Fruit fly (Drosophila melanogaster) whole organism, embryonic: Measurements from ENCODE around the gene AP-1sigma.

Source experiments
- Bteb2 ChIP-seq: fragments of 200-800 bp; sonication (Bioruptor generic); optimal IDR thresholded peaks from 2 replicates; lab custom pipeline; 2016; ENCODE audit warnings: missing biosample characterization, missing genetic modification characterization
- CG10267 ChIP-seq: fragments of 200-800 bp; sonication (Bioruptor generic); optimal IDR thresholded peaks from 2 replicates; lab custom pipeline; 2018; ENCODE audit warnings: missing biosample characterization, mild to moderate bottlenecking, missing genetic modification characterization, moderate library complexity
- CG10979 ChIP-seq: fragments of 200-800 bp; sonication (Bioruptor generic); optimal IDR thresholded peaks from 2 replicates; lab custom pipeline; 2018; ENCODE audit warnings: missing biosample characterization, mild to moderate bottlenecking, missing genetic modification characterization, moderate library complexity
- CG11560 ChIP-seq: fragments of 200-800 bp; sonication (Bioruptor generic); IDR thresholded peaks from 3 replicates; pipeline ENCODE4 v1.3.6; 2022; ENCODE audit warnings: missing biosample characterization, missing genetic modification characterization
- CG13894 ChIP-seq: fragments of 200-800 bp; sonication (Bioruptor generic); optimal IDR thresholded peaks from 3 replicates; lab custom pipeline; 2018; ENCODE audit warnings: missing biosample characterization, mild to moderate bottlenecking, missing genetic modification characterization, moderate library complexity
- CG1603 ChIP-seq: fragments of 200-800 bp; sonication (Bioruptor generic); optimal IDR thresholded peaks from 2 replicates; lab custom pipeline; 2019; ENCODE audit warnings: missing biosample characterization, mild to moderate bottlenecking, missing genetic modification characterization, moderate library complexity
- CG17385 ChIP-seq: fragments of 200-800 bp; sonication (Bioruptor generic); optimal IDR thresholded peaks from 3 replicates; lab custom pipeline; 2018; ENCODE audit warnings: missing biosample characterization, mild to moderate bottlenecking, missing genetic modification characterization
- CG17829 ChIP-seq: fragments of 200-800 bp; optimal IDR thresholded peaks from 2 replicates; lab custom pipeline; 2019; ENCODE audit warnings: missing biosample characterization, mild to moderate bottlenecking, missing genetic modification characterization, moderate library complexity
- CG1832 ChIP-seq: fragments of 200-800 bp; sonication (Bioruptor generic); optimal IDR thresholded peaks from 2 replicates; lab custom pipeline; 2017; ENCODE audit warnings: missing biosample characterization, mild to moderate bottlenecking, missing genetic modification characterization, inconsistent platforms
- CG30020 ChIP-seq: fragments of 200-800 bp; optimal IDR thresholded peaks from 2 replicates; lab custom pipeline; 2019; ENCODE audit warnings: missing biosample characterization, mild to moderate bottlenecking, missing genetic modification characterization, moderate library complexity
- CG32532 ChIP-seq: fragments of 200-800 bp; sonication (Bioruptor generic); IDR thresholded peaks from 2 replicates; pipeline ENCODE4 v1.3.6; 2022; ENCODE audit warnings: missing biosample characterization, missing genetic modification characterization
- CG3995 ChIP-seq: fragments of 200-800 bp; sonication (Bioruptor generic); optimal IDR thresholded peaks from 3 replicates; lab custom pipeline; 2016; ENCODE audit warnings: missing biosample characterization, missing genetic modification characterization
- CG6683 ChIP-seq: fragments of 200-800 bp; sonication (Bioruptor generic); optimal IDR thresholded peaks from 2 replicates; lab custom pipeline; 2017; ENCODE audit warnings: missing biosample characterization, mild to moderate bottlenecking, missing genetic modification characterization, missing genetic modification reagents
- CG7556 ChIP-seq: fragments of 200-800 bp; sonication (Bioruptor generic); optimal IDR thresholded peaks from 2 replicates; lab custom pipeline; 2017; ENCODE audit warnings: missing biosample characterization, mild to moderate bottlenecking, missing genetic modification characterization
- CG8290 ChIP-seq, 3 experiments: fragments of 200-800 bp; sonication (Bioruptor generic); optimal IDR thresholded peaks; 2 replicates each; lab custom pipeline; 2016 to 2019; ENCODE audit warnings: missing biosample characterization in 3 of 3, missing genetic modification characterization in 3 of 3, mild to moderate bottlenecking in 2 of 3, moderate library complexity in 1 of 3
- CG8478 ChIP-seq: fragments of >200 bp; optimal IDR thresholded peaks from 2 replicates; lab custom pipeline; 2018
- CG9215 ChIP-seq: fragments of 200-800 bp; sonication (Bioruptor generic); IDR thresholded peaks from 2 replicates; pipeline ENCODE4 v1.3.6; 2022; ENCODE audit warnings: missing biosample characterization, missing genetic modification characterization
- Camta ChIP-seq: fragments of 200-800 bp; sonication (Bioruptor generic); optimal IDR thresholded peaks from 2 replicates; lab custom pipeline; 2016; ENCODE audit warnings: missing biosample characterization, missing genetic modification characterization
- CoRest ChIP-seq: fragments of 200-800 bp; sonication (Bioruptor generic); optimal IDR thresholded peaks from 3 replicates; lab custom pipeline; 2018; ENCODE audit warnings: missing biosample characterization, mild to moderate bottlenecking, missing genetic modification characterization, moderate library complexity
- Deaf1 ChIP-seq: fragments of 200-800 bp; optimal IDR thresholded peaks from 3 replicates; lab custom pipeline; 2019; ENCODE audit warnings: missing biosample characterization, mild to moderate bottlenecking, missing genetic modification characterization, moderate library complexity
- Dref ChIP-seq: fragments of 200-800 bp; sonication (Bioruptor generic); IDR thresholded peaks from 2 replicates; pipeline ENCODE4 v1.3.6; 2022; ENCODE audit warnings: missing biosample characterization, missing genetic modification characterization
- E2f2 ChIP-seq: fragments of 200-800 bp; sonication (Bioruptor generic); IDR thresholded peaks from 2 replicates; pipeline ENCODE4 v1.3.6; 2022; ENCODE audit warnings: missing biosample characterization, missing genetic modification characterization
- Hsf ChIP-seq: fragments of 200-800 bp; sonication (Bioruptor generic); optimal IDR thresholded peaks from 3 replicates; lab custom pipeline; 2016; ENCODE audit warnings: missing biosample characterization, missing genetic modification characterization
- Lhr ChIP-seq: fragments of 200-800 bp; sonication (Bioruptor generic); optimal IDR thresholded peaks from 3 replicates; lab custom pipeline; 2017; ENCODE audit warnings: mild to moderate bottlenecking, missing biosample characterization, missing genetic modification reagents, missing genetic modification characterization
- MBD-R2 ChIP-seq: fragments of 200-800 bp; sonication (Bioruptor generic); IDR thresholded peaks from 2 replicates; pipeline ENCODE4 v1.3.6; 2022; ENCODE audit warnings: missing biosample characterization, missing genetic modification characterization
- MESR4 ChIP-seq: fragments of 200-800 bp; sonication (Bioruptor generic); optimal IDR thresholded peaks from 2 replicates; lab custom pipeline; 2018; ENCODE audit warnings: missing biosample characterization, mild to moderate bottlenecking, missing genetic modification characterization, moderate library complexity
- Med ChIP-seq: fragments of 200-800 bp; sonication (Bioruptor generic); peaks from one replicate; lab custom pipeline; 2016; ENCODE audit warnings: missing biosample characterization, missing genetic modification characterization, mild to moderate bottlenecking, inconsistent platforms, moderate library complexity
- NC2β ChIP-seq: fragments of 200-800 bp; sonication (Bioruptor generic); optimal IDR thresholded peaks from 2 replicates; lab custom pipeline; 2016; ENCODE audit warnings: missing biosample characterization, missing genetic modification characterization
- Nf-YC ChIP-seq: fragments of 200-800 bp; optimal IDR thresholded peaks from 3 replicates; lab custom pipeline; 2019; ENCODE audit warnings: missing biosample characterization, mild to moderate bottlenecking, missing genetic modification characterization, moderate library complexity
- Oli ChIP-seq: fragments of 200-800 bp; sonication (Bioruptor generic); optimal IDR thresholded peaks from 2 replicates; lab custom pipeline; 2018; ENCODE audit warnings: missing biosample characterization, mild to moderate bottlenecking, missing genetic modification characterization, moderate library complexity
- Sry-δ ChIP-seq: fragments of 200-800 bp; sonication (Bioruptor generic); optimal IDR thresholded peaks from 2 replicates; lab custom pipeline; 2016; ENCODE audit warnings: missing biosample characterization, missing genetic modification characterization
- Trl ChIP-seq, 3 experiments: fragments of >200 bp in 2 of 3; fragments of 200-800 bp in 1 of 3; sonication (Bioruptor generic) in 1 of 3; optimal IDR thresholded peaks; 2 replicates in 1 of 3; 3 replicates in 2 of 3; lab custom pipeline; 2016 to 2017; ENCODE audit warnings: missing biosample characterization in 1 of 3, missing genetic modification characterization in 1 of 3
- Vsx1 ChIP-seq: fragments of 200-800 bp; sonication (Bioruptor generic); optimal IDR thresholded peaks from 2 replicates; lab custom pipeline; 2017; ENCODE audit warnings: missing biosample characterization, mild to moderate bottlenecking, missing genetic modification characterization, missing genetic modification reagents
- btn ChIP-seq: fragments of 200-800 bp; sonication (Bioruptor generic); optimal IDR thresholded peaks from 2 replicates; lab custom pipeline; 2016; ENCODE audit warnings: missing biosample characterization, missing genetic modification characterization
- da ChIP-seq: fragments of 200-800 bp; sonication (Bioruptor generic); optimal IDR thresholded peaks from 2 replicates; lab custom pipeline; 2016; ENCODE audit warnings: missing biosample characterization, missing genetic modification characterization
- gcm ChIP-seq: fragments of 200-800 bp; sonication (Bioruptor generic); optimal IDR thresholded peaks from 2 replicates; lab custom pipeline; 2019; ENCODE audit warnings: missing biosample characterization, mild to moderate bottlenecking, missing genetic modification characterization, moderate library complexity
- gem ChIP-seq: fragments of 200-800 bp; sonication (Bioruptor generic); optimal IDR thresholded peaks from 2 replicates; lab custom pipeline; 2019; ENCODE audit warnings: missing biosample characterization, mild to moderate bottlenecking, missing genetic modification characterization, moderate library complexity
- hb ChIP-seq: fragments of 200-800 bp; sonication (Bioruptor generic); IDR thresholded peaks from 3 replicates; pipeline ENCODE4 v1.3.6; 2022; ENCODE audit warnings: missing biosample characterization, missing genetic modification characterization; ENCODE audit not compliant: partially characterized antibody
- kay ChIP-seq: fragments of 200-800 bp; sonication (Bioruptor generic); optimal IDR thresholded peaks from 2 replicates; lab custom pipeline; 2016; ENCODE audit warnings: missing biosample characterization, missing genetic modification characterization
- knrl ChIP-seq: fragments of 200-800 bp; sonication (Bioruptor generic); IDR thresholded peaks from 3 replicates; pipeline ENCODE4 v1.3.6; 2022; ENCODE audit warnings: missing biosample characterization, missing genetic modification characterization; ENCODE audit not compliant: partially characterized antibody
- nau ChIP-seq: fragments of 200-800 bp; sonication (Bioruptor generic); optimal IDR thresholded peaks from 3 replicates; lab custom pipeline; 2017; ENCODE audit warnings: missing biosample characterization, mild to moderate bottlenecking, missing genetic modification characterization, missing genetic modification reagents
- pita ChIP-seq: fragments of 200-800 bp; sonication (Bioruptor generic); optimal IDR thresholded peaks from 2 replicates; lab custom pipeline; 2017; ENCODE audit warnings: missing biosample characterization, mild to moderate bottlenecking, missing genetic modification characterization
- rib ChIP-seq: fragments of 200-800 bp; sonication (Bioruptor generic); IDR thresholded peaks from 2 replicates; pipeline ENCODE4 v1.3.6; 2022; ENCODE audit warnings: missing biosample characterization, missing genetic modification characterization
- salm ChIP-seq: fragments of 200-800 bp; sonication (Bioruptor generic); optimal IDR thresholded peaks from 2 replicates; lab custom pipeline; 2018; ENCODE audit warnings: missing biosample characterization, mild to moderate bottlenecking, missing genetic modification characterization
- so ChIP-seq: fragments of 200-800 bp; sonication (Bioruptor generic); IDR thresholded peaks from 3 replicates; pipeline ENCODE4 v1.3.6; 2022; ENCODE audit warnings: missing biosample characterization, missing genetic modification characterization
- tap ChIP-seq: fragments of 200-800 bp; optimal IDR thresholded peaks from 3 replicates; lab custom pipeline; 2019; ENCODE audit warnings: missing biosample characterization, mild to moderate bottlenecking, missing genetic modification characterization, moderate library complexity
- unpg ChIP-seq: fragments of 200-800 bp; sonication (Bioruptor generic); optimal IDR thresholded peaks from 3 replicates; lab custom pipeline; 2018; ENCODE audit warnings: missing biosample characterization, mild to moderate bottlenecking, missing genetic modification characterization, moderate library complexity
- usp ChIP-seq: fragments of >200 bp; optimal IDR thresholded peaks from 2 replicates; lab custom pipeline; 2017; ENCODE audit warnings: missing biosample characterization, missing genetic modification characterization
- vnd ChIP-seq: fragments of 200-800 bp; sonication (Bioruptor generic); IDR thresholded peaks from 3 replicates; pipeline ENCODE4 v1.3.6; 2022; ENCODE audit warnings: missing biosample characterization, missing genetic modification characterization; ENCODE audit not compliant: partially characterized antibody

Gene AP-1sigma

dm6 chr3R:23931095-23931728 is 27.2 kb upstream of the AP-1sigma start, which contains the start of the genes Rpt2 and CG13599:
Rpt2 (minus strand) TSS chr3R:23931558.
CG13599 (plus strand) TSS chr3R:23931639.
- TF ChIP-seq CG13894 (tag; lab: Kevin White, UChicago) (no peak), CG10979 (tag; lab: Kevin White, UChicago) (peak; percentile 32), Hsf (GFP tag; lab: Kevin White, UChicago) (peak; percentile 28), btn (no peak), CG17829 (peak; percentile 28), CG3995 (GFP tag; lab: Kevin White, UChicago) (peak; percentile 99), pita (no peak), gem (tag; lab: Kevin White, UChicago) (peak; percentile 43), NC2β (GFP tag; lab: Kevin White, UChicago) (peak; percentile 14), Lhr (GFP tag; lab: Kevin White, UChicago) (peak; percentile 43), E2f2 (peak; percentile 91), CG17385 (GFP tag; lab: Kevin White, UChicago) (peak; percentile 27), nau (GFP tag; lab: Kevin White, UChicago) (no peak), Trl (optimal IDR thresholded peaks at IDR 0.05; lab: Kevin White, UChicago) (no peak), Trl (GFP tag; optimal IDR thresholded peaks at IDR 0.05; lab: Kevin White, UChicago) (no peak), CG1603 (tag; lab: Kevin White, UChicago) (peak; percentile 26), unpg (GFP tag; lab: Kevin White, UChicago) (no peak), CG7556 (GFP tag; lab: Kevin White, UChicago) (no peak), Med (GFP tag; lab: Kevin White, UChicago) (peak; percentile 78), Oli (no peak), so (no peak), salm (tag; lab: Kevin White, UChicago) (no peak), CG30020 (tag; lab: Kevin White, UChicago) (peak; percentile 42), CG11560 (no peak), MBD-R2 (GFP tag; lab: Robert Waterston, UW) (peak; percentile 74), da (no peak), CG1832 (GFP tag; lab: Kevin White, UChicago) (no peak), MESR4 (GFP tag; lab: Kevin White, UChicago) (peak; percentile 81), hb (GFP tag; lab: Robert Waterston, UW) (no peak), usp (GFP tag; lab: Kevin White, UChicago) (no peak), Vsx1 (GFP tag; lab: Kevin White, UChicago) (no peak), Bteb2 (GFP tag; lab: Kevin White, UChicago) (peak; percentile 10), CG6683 (GFP tag; lab: Kevin White, UChicago) (no peak), kay (peak; percentile 49), Sry-δ (GFP tag; lab: Kevin White, UChicago) (peak; percentile 75), CG32532 (no peak), tap (tag; lab: Kevin White, UChicago) (no peak), Nf-YC (tag; lab: Kevin White, UChicago) (peak; percentile 24), CG8290 (GFP tag; optimal IDR thresholded peaks at IDR 0.05; lab: Kevin White, UChicago) (no peak), CG8290 (tag; optimal IDR thresholded peaks at IDR 0.05; lab: Kevin White, UChicago) (no peak), Camta (GFP tag; lab: Kevin White, UChicago) (peak; percentile 15), gcm (peak; percentile 11), vnd (0 out of 3 replicates have a peak, but pooled peaks have one; percentile 44), Dref (GFP tag; lab: Robert Waterston, UW) (peak; percentile 67), knrl (GFP tag; lab: Robert Waterston, UW) (peak; percentile 52; the same call in 1 of the 3 replicates), CG8478 (lab: Kevin White, UChicago) (no peak), CoRest (tag; lab: Kevin White, UChicago) (peak; percentile 41), Deaf1 (tag; lab: Kevin White, UChicago) (peak; percentile 18), rib (no peak), CG10267 (tag; lab: Kevin White, UChicago) (peak; percentile 69), CG9215 (GFP tag; lab: Robert Waterston, UW) (no peak)
